Fruit fly (Drosophila melanogaster) Kc167 (cell line): Measurements from ENCODE around the gene CG16781.

Source experiments
- Myc ChIP-seq: fragments of >200 bp; optimal IDR thresholded peaks from 2 replicates; lab custom pipeline; 2017; ENCODE audit warnings: missing external identifiers
- Sin3A ChIP-seq: fragments of >200 bp; optimal IDR thresholded peaks from 2 replicates; lab custom pipeline; 2018; ENCODE audit warnings: missing external identifiers
- h ChIP-seq: fragments of >200 bp; optimal IDR thresholded peaks from 3 replicates; lab custom pipeline; 2018; ENCODE audit warnings: missing external identifiers
- insv ChIP-seq: fragments of >200 bp; optimal IDR thresholded peaks from 3 replicates; lab custom pipeline; 2018; ENCODE audit warnings: missing external identifiers
- psq ChIP-seq: fragments of >200 bp; optimal IDR thresholded peaks from 2 replicates; lab custom pipeline; 2017; ENCODE audit warnings: missing external identifiers
- ttk ChIP-seq: sonication (Bioruptor generic); optimal IDR thresholded peaks from 2 replicates; lab custom pipeline; 2017; ENCODE audit warnings: missing external identifiers

CG16781 gene

DNA sequence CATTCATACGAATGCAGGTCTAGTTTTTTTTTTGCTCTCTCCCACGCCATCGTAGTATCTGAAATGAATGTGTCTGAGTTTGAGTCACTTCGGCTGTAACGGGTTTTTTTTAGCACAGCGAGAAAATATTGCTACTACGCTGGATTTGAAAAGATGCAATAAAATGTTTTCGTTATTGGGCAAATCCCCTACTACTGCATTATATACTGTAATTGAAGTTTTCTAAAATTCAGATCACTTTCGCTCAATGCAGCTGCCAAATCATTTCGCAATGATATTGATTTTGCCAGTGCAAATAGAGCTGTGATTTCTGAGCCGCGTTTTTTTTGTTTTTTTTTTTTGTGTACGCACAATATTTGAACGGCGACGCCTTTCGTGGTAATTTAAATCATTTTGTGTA lies 30.9 kb downstream of the CG16781 start:
- TF ChIP-seq insv (lab: Kevin White, UChicago) (no peak), h (lab: Kevin White, UChicago) (no peak), psq (no peak), Sin3A (lab: Kevin White, UChicago) (no peak), ttk (lab: Kevin White, UChicago) (no peak), Myc (lab: Kevin White, UChicago) (no peak)

- TF ChIP-seq ttk (lab: Kevin White, UChicago) (no peak), psq (no peak), insv (lab: Kevin White, UChicago) (no peak), h (lab: Kevin White, UChicago) (no peak), Sin3A (lab: Kevin White, UChicago) (no peak), Myc (lab: Kevin White, UChicago) (no peak)
Observed at dm6 chrX:3431641-3432040, 32.2 kb downstream of the CG16781 start.

- no peak for TF ChIP-seq h (lab: Kevin White, UChicago)
- no peak for TF ChIP-seq insv (lab: Kevin White, UChicago)
Observed at dm6 chrX:3429952-3430351, 33.9 kb downstream of the CG16781 start.

dm6 chrX:3427614-3427965 lies 36.3 kb downstream of the CG16781 start:
- TF ChIP-seq psq (no peak), Myc (lab: Kevin White, UChicago) (no peak), h (lab: Kevin White, UChicago) (no peak), Sin3A (lab: Kevin White, UChicago) (no peak), ttk (lab: Kevin White, UChicago) (no peak), insv (lab: Kevin White, UChicago) (no peak)

DNA sequence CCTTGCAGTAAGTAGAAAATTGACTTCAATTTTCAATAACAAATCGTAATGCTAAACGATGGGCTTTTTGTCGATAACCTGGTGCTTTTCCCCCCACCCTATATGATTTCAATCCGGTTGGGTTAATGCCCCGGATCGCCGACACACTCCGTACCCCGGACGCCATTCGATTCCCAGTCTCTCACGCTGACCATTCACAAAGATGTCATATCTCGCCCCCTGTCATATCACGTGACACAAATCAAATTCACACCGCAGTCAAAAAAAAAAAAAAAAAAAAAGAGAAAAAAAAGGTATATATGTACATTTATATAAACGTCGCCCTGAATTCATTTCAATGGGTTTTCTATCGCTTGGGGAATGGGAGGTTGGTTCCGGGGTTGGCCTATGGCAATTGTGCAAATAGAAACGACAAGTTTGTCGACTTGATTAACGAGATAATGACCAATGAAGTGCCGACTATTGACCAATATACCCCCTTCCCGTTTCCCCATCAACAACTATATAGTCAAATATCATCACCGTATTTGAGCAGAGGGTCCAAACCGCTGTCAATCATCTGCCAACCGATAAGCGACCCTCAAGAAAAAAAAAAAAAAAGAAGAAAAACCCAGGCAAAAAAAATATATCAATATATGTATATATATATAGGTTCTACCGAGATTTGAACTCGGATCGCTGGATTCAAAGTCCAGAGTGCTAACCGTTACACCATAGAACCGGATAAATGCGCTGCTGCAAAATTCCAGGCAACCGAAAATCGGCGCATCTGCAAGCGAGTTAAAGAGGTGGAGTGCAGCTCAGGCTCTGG lies 36.8 kb downstream of the CG16781 start:
- TF ChIP-seq h (lab: Kevin White, UChicago) (no peak), insv (lab: Kevin White, UChicago) (no peak), Myc (lab: Kevin White, UChicago) (no peak), psq (no peak), Sin3A (lab: Kevin White, UChicago) (no peak), ttk (lab: Kevin White, UChicago) (no peak)

dm6 chrX:3424963-3425362 lies 38.9 kb downstream of the CG16781 start:
- TF ChIP-seq insv (lab: Kevin White, UChicago) (no peak), psq (no peak), ttk (lab: Kevin White, UChicago) (no peak), Myc (lab: Kevin White, UChicago) (no peak), h (lab: Kevin White, UChicago) (no peak), Sin3A (lab: Kevin White, UChicago) (no peak)

DNA sequence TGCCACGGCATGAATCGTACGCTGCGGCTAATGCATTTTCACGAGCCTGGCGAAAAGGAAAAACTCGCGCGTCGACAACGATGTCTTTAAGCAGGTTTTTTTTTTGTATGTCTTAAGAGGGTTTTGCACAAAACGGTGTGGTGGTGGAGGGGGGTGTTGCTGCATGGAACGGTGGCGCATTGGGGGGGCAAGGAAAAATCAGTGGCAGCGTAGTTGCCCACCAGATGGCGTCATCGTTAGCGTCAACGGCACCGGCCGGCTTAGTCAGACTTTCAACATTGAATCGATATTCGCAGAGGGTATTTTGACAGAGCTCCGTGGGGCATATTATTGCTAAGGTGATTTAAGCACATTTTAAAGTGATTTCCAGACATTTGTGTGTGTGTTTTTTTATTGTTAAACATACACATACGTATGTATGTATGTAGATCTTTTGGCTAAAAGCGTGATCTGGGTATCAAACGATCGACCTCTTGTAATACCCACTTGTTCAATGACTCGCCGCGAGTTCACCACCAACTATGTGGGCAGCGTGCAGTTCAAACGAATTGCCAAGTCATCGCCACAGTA lies 40.6 kb downstream of the CG16781 start:
- TF ChIP-seq h (lab: Kevin White, UChicago) = no peak
- TF ChIP-seq insv (lab: Kevin White, UChicago) = no peak
- no peak for TF ChIP-seq ttk (lab: Kevin White, UChicago)
- TF ChIP-seq Sin3A (lab: Kevin White, UChicago) = no peak
- no peak for TF ChIP-seq Myc (lab: Kevin White, UChicago)
- TF ChIP-seq psq = no peak

DNA sequence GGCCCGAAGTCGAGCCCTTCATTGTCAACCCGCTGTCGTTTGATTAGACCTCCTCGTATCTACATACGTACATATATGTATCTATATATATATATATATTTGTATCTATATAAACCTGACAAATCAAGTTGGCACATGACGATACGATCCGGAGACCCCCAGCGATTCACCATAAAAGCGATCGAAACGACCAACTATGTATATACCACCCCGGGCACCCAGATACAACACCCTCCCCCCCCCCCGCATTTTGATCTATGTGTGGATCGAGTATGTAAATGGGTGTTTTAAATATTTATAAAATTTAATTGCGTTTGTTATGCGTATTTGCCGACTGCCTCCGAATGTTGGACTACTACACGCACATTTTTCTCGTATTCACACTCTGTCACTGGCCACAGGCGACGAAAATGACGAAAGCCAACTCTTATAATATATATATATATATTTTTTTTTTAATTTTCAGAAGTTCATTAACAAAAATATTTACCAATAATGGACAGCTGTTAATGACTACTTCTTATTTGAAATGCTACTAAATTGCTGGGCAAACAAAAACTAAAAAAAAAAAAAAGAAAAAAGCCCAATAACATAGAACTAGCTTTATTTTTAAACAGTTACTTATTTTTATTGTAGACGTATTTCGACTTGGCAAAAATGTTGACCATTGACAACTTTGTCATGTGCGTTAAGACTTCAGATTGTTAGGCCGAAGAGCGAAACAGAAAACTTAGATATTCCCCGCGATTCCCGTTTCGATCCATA lies 49.7 kb downstream of the CG16781 start:
- TF ChIP-seq ttk (lab: Kevin White, UChicago) = no peak
- TF ChIP-seq Sin3A (lab: Kevin White, UChicago) = no peak
- no peak for TF ChIP-seq h (lab: Kevin White, UChicago)

DNA sequence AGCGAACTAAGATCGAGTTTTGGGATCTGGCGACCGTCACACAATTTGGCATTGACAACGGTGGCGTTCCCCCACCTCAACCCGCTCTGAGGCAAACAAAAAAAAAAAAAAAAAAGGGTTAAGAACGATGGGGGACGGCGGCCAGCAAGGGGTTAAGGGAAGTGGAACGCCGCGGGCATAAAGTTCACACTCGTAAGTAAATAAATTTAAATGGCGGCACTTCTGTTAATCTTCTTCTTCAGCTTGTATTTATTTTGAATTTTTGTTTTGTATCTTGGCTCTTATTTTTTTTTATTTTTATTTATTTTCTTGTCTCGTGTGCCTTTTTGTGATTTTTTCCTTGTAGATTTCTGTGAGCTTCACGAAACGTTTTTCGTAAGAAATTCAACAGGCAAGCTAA lies 51.0 kb downstream of the CG16781 start:
- TF ChIP-seq insv (lab: Kevin White, UChicago) = no peak
- TF ChIP-seq psq = no peak
- no peak for TF ChIP-seq Myc (lab: Kevin White, UChicago)
- no peak for TF ChIP-seq Sin3A (lab: Kevin White, UChicago)
- TF ChIP-seq ttk (lab: Kevin White, UChicago) = no peak
